Fruit fly (Drosophila melanogaster) whole organism, embryonic: ENCODE measurements around the gene CG12420.

Source experiments
- Asciz ChIP-seq: fragments of 200-800 bp; sonication (Bioruptor generic); optimal IDR thresholded peaks from 2 replicates; lab custom pipeline; 2017; ENCODE audit warnings: missing biosample characterization, mild to moderate bottlenecking, missing genetic modification characterization, missing genetic modification reagents
- B-H2 ChIP-seq: fragments of 200-800 bp; sonication (Bioruptor generic); optimal IDR thresholded peaks from 2 replicates; lab custom pipeline; 2018; ENCODE audit warnings: missing biosample characterization, mild to moderate bottlenecking, missing genetic modification characterization
- CG10543 ChIP-seq: fragments of 200-800 bp; sonication (Bioruptor generic); optimal IDR thresholded peaks from 3 replicates; lab custom pipeline; 2017; ENCODE audit warnings: missing biosample characterization, mild to moderate bottlenecking, missing genetic modification characterization, moderate library complexity
- CG12155 ChIP-seq: fragments of 200-800 bp; sonication (Bioruptor generic); optimal IDR thresholded peaks from 3 replicates; lab custom pipeline; 2016; ENCODE audit warnings: missing biosample characterization, missing genetic modification characterization
- CG13296 ChIP-seq: fragments of 200-800 bp; sonication (Bioruptor generic); optimal IDR thresholded peaks from 3 replicates; lab custom pipeline; 2018; ENCODE audit warnings: missing biosample characterization, mild to moderate bottlenecking, missing genetic modification characterization
- CG13894 ChIP-seq: fragments of 200-800 bp; sonication (Bioruptor generic); optimal IDR thresholded peaks from 3 replicates; lab custom pipeline; 2018; ENCODE audit warnings: missing biosample characterization, mild to moderate bottlenecking, missing genetic modification characterization, moderate library complexity
- CG14441 ChIP-seq: fragments of 200-800 bp; sonication (Bioruptor generic); IDR thresholded peaks from 2 replicates; pipeline ENCODE4 v1.3.6; 2022; ENCODE audit warnings: missing biosample characterization, missing genetic modification characterization
- CG15269 ChIP-seq: fragments of 200-800 bp; sonication (Bioruptor generic); optimal IDR thresholded peaks from 2 replicates; lab custom pipeline; 2018; ENCODE audit warnings: missing biosample characterization, mild to moderate bottlenecking, missing genetic modification characterization, moderate library complexity
- CG17328 ChIP-seq: fragments of 200-800 bp; sonication (Bioruptor generic); IDR thresholded peaks from 2 replicates; pipeline ENCODE4 v1.3.6; 2022; ENCODE audit warnings: missing biosample characterization, missing genetic modification characterization
- CG17612 ChIP-seq: fragments of 200-800 bp; sonication (Bioruptor generic); IDR thresholded peaks from 2 replicates; pipeline ENCODE4 v1.3.6; 2022; ENCODE audit warnings: missing biosample characterization, missing genetic modification characterization
- CG2116 ChIP-seq: fragments of 200-800 bp; sonication (Bioruptor generic); optimal IDR thresholded peaks from 3 replicates; lab custom pipeline; 2018; ENCODE audit warnings: missing biosample characterization, mild to moderate bottlenecking, missing genetic modification characterization
- CG3163 ChIP-seq: fragments of 200-800 bp; sonication (Bioruptor generic); optimal IDR thresholded peaks from 3 replicates; lab custom pipeline; 2016; ENCODE audit warnings: missing biosample characterization, missing genetic modification characterization
- CG3281 ChIP-seq: fragments of 200-800 bp; sonication (Bioruptor generic); optimal IDR thresholded peaks from 3 replicates; lab custom pipeline; 2017; ENCODE audit warnings: missing biosample characterization, mild to moderate bottlenecking, missing genetic modification characterization
- CG3847 ChIP-seq: fragments of 200-800 bp; sonication (Bioruptor generic); IDR thresholded peaks from 2 replicates; pipeline ENCODE4 v1.3.6; 2022; ENCODE audit warnings: missing biosample characterization, missing genetic modification characterization
- CG4424 ChIP-seq: fragments of 200-800 bp; sonication (Bioruptor generic); optimal IDR thresholded peaks from 3 replicates; lab custom pipeline; 2016; ENCODE audit warnings: missing biosample characterization, missing genetic modification characterization
- CG5180 ChIP-seq: fragments of 200-800 bp; sonication (Bioruptor generic); optimal IDR thresholded peaks from 3 replicates; lab custom pipeline; 2017; ENCODE audit warnings: missing biosample characterization, missing genetic modification characterization, mild to moderate bottlenecking, moderate library complexity, missing genetic modification reagents
- CG6175 ChIP-seq: fragments of 200-800 bp; sonication (Bioruptor generic); IDR thresholded peaks from 3 replicates; pipeline ENCODE4 v1.3.6; 2022; ENCODE audit warnings: missing biosample characterization, missing genetic modification characterization
- CG7745 ChIP-seq: fragments of 200-800 bp; sonication (Bioruptor generic); optimal IDR thresholded peaks from 2 replicates; lab custom pipeline; 2018; ENCODE audit warnings: missing biosample characterization, mild to moderate bottlenecking, missing genetic modification characterization, moderate library complexity
- CG7963 ChIP-seq: fragments of 200-800 bp; sonication (Bioruptor generic); IDR thresholded peaks from 3 replicates; pipeline ENCODE4 v1.3.6; 2022; ENCODE audit warnings: missing biosample characterization, missing genetic modification characterization; ENCODE audit not compliant: partially characterized antibody
- CG8359 ChIP-seq: fragments of 200-800 bp; sonication (Bioruptor generic); optimal IDR thresholded peaks from 2 replicates; lab custom pipeline; 2017; ENCODE audit warnings: missing biosample characterization, mild to moderate bottlenecking, missing genetic modification characterization, borderline replicate concordance
- Dbx ChIP-seq: fragments of 200-800 bp; sonication (Bioruptor generic); IDR thresholded peaks from 3 replicates; pipeline ENCODE4 v1.3.6; 2022; ENCODE audit warnings: missing biosample characterization, missing genetic modification characterization
- Gug ChIP-seq: fragments of 200-800 bp; sonication (Bioruptor generic); IDR thresholded peaks from 4 replicates; pipeline ENCODE4 v1.3.6; 2022; ENCODE audit warnings: missing biosample characterization, missing genetic modification characterization
- Hand ChIP-seq: fragments of 200-800 bp; sonication (Bioruptor generic); optimal IDR thresholded peaks from 2 replicates; lab custom pipeline; 2017; ENCODE audit warnings: mild to moderate bottlenecking, missing biosample characterization, missing genetic modification reagents, missing genetic modification characterization
- Hr3 ChIP-seq: fragments of 200-800 bp; sonication (Bioruptor generic); optimal IDR thresholded peaks from 3 replicates; lab custom pipeline; 2016; ENCODE audit warnings: missing biosample characterization, missing genetic modification characterization
- Max ChIP-seq: fragments of 200-800 bp; sonication (Bioruptor generic); optimal IDR thresholded peaks from 2 replicates; lab custom pipeline; 2016; ENCODE audit warnings: missing biosample characterization, mild to moderate bottlenecking, missing genetic modification characterization
- PHDP ChIP-seq: fragments of 200-800 bp; sonication (Bioruptor generic); optimal IDR thresholded peaks from 3 replicates; lab custom pipeline; 2018; ENCODE audit warnings: missing biosample characterization, mild to moderate bottlenecking, missing genetic modification characterization, moderate library complexity
- Rfx ChIP-seq: fragments of 200-800 bp; sonication (Bioruptor generic); IDR thresholded peaks from 2 replicates; pipeline ENCODE4 v1.3.6; 2022; ENCODE audit warnings: missing biosample characterization, missing genetic modification characterization
- Side ChIP-seq: fragments of 200-800 bp; sonication (Bioruptor generic); optimal IDR thresholded peaks from 2 replicates; lab custom pipeline; 2016; ENCODE audit warnings: missing biosample characterization, missing genetic modification characterization
- Sox102F ChIP-seq: fragments of 200-800 bp; sonication (Bioruptor generic); optimal IDR thresholded peaks from 2 replicates; lab custom pipeline; 2018; ENCODE audit warnings: missing biosample characterization, mild to moderate bottlenecking, missing genetic modification characterization, moderate library complexity
- Sry-β ChIP-seq: fragments of 200-800 bp; sonication (Bioruptor generic); optimal IDR thresholded peaks from 2 replicates; lab custom pipeline; 2018; ENCODE audit warnings: missing biosample characterization, mild to moderate bottlenecking, missing genetic modification characterization, moderate library complexity
- Ssrp ChIP-seq: fragments of 200-800 bp; sonication (Bioruptor generic); optimal IDR thresholded peaks from 2 replicates; lab custom pipeline; 2018; ENCODE audit warnings: missing biosample characterization, mild to moderate bottlenecking, missing genetic modification characterization, moderate library complexity
- Taf1 ChIP-seq: fragments of 200-800 bp; sonication (Bioruptor generic); IDR thresholded peaks from 2 replicates; pipeline ENCODE4 v1.3.6; 2022; ENCODE audit warnings: missing biosample characterization, missing genetic modification characterization
- Tbp ChIP-seq: fragments of >200 bp; optimal IDR thresholded peaks from 2 replicates; lab custom pipeline; 2018; ENCODE audit warnings: missing biosample characterization, missing genetic modification characterization
- ac ChIP-seq: fragments of 200-800 bp; sonication (Bioruptor generic); optimal IDR thresholded peaks from 3 replicates; lab custom pipeline; 2017; ENCODE audit warnings: missing biosample characterization, mild to moderate bottlenecking, missing genetic modification characterization
- bowl ChIP-seq: fragments of 200-800 bp; sonication (Bioruptor generic); IDR thresholded peaks from 2 replicates; pipeline ENCODE4 v1.3.6; 2022; ENCODE audit warnings: missing biosample characterization, missing genetic modification characterization
- cad ChIP-seq: fragments of >200 bp; optimal IDR thresholded peaks from 2 replicates; lab custom pipeline; 2017; ENCODE audit warnings: missing biosample characterization, missing genetic modification characterization
- chif ChIP-seq, 2 experiments: fragments of 200-800 bp; sonication (Bioruptor generic); optimal IDR thresholded peaks; 3 replicates each; lab custom pipeline; 2016; ENCODE audit warnings: missing biosample characterization in 2 of 2, missing genetic modification characterization in 2 of 2
- chm ChIP-seq: fragments of 200-800 bp; sonication (Bioruptor generic); IDR thresholded peaks from 2 replicates; pipeline ENCODE4 v1.3.6; 2022; ENCODE audit warnings: missing biosample characterization, missing genetic modification characterization
- dysf ChIP-seq: fragments of 200-800 bp; sonication (Bioruptor generic); IDR thresholded peaks from 3 replicates; pipeline ENCODE4 v1.3.6; 2022; ENCODE audit warnings: missing biosample characterization, missing genetic modification characterization
- fd64A ChIP-seq: fragments of 200-800 bp; sonication (Bioruptor generic); optimal IDR thresholded peaks from 3 replicates; lab custom pipeline; 2018; ENCODE audit warnings: missing biosample characterization, mild to moderate bottlenecking, missing genetic modification characterization
- fd96Cb ChIP-seq: fragments of 200-800 bp; sonication (Bioruptor generic); optimal IDR thresholded peaks from 2 replicates; lab custom pipeline; 2018; ENCODE audit warnings: missing biosample characterization, mild to moderate bottlenecking, missing genetic modification characterization, moderate library complexity
- ind ChIP-seq: fragments of 200-800 bp; sonication (Bioruptor generic); optimal IDR thresholded peaks from 3 replicates; lab custom pipeline; 2016; ENCODE audit warnings: missing biosample characterization, missing genetic modification characterization
- kah ChIP-seq: fragments of 200-800 bp; sonication (Bioruptor generic); optimal IDR thresholded peaks from 2 replicates; lab custom pipeline; 2018; ENCODE audit warnings: missing biosample characterization, mild to moderate bottlenecking, missing genetic modification characterization
- kay ChIP-seq: fragments of 200-800 bp; sonication (Bioruptor generic); optimal IDR thresholded peaks from 2 replicates; lab custom pipeline; 2016; ENCODE audit warnings: missing biosample characterization, missing genetic modification characterization
- nerfin-1 ChIP-seq: fragments of 200-800 bp; sonication (Bioruptor generic); optimal IDR thresholded peaks from 3 replicates; lab custom pipeline; 2019; ENCODE audit warnings: missing biosample characterization, mild to moderate bottlenecking, missing genetic modification characterization, moderate library complexity
- org-1 ChIP-seq: fragments of 200-800 bp; sonication (Bioruptor generic); optimal IDR thresholded peaks from 2 replicates; lab custom pipeline; 2017; ENCODE audit warnings: missing biosample characterization, missing genetic modification characterization
- otp ChIP-seq: fragments of 200-800 bp; sonication (Bioruptor generic); IDR thresholded peaks from 3 replicates; pipeline ENCODE4, ENCODE4 v1.3.6; 2022; ENCODE audit warnings: missing biosample characterization, missing genetic modification characterization
- sd ChIP-seq: fragments of 200-800 bp; sonication (Bioruptor generic); optimal IDR thresholded peaks from 3 replicates; lab custom pipeline; 2018; ENCODE audit warnings: missing biosample characterization, mild to moderate bottlenecking, missing genetic modification characterization, moderate library complexity
- sens ChIP-seq: fragments of 200-800 bp; sonication (Bioruptor generic); peaks from one replicate; lab custom pipeline; 2016; ENCODE audit warnings: missing biosample characterization, missing genetic modification characterization
- so ChIP-seq: fragments of 200-800 bp; sonication (Bioruptor generic); IDR thresholded peaks from 3 replicates; pipeline ENCODE4 v1.3.6; 2022; ENCODE audit warnings: missing biosample characterization, missing genetic modification characterization
- toy ChIP-seq: fragments of 200-800 bp; sonication (Bioruptor generic); IDR thresholded peaks from 2 replicates; pipeline ENCODE4 v1.3.6; 2022; ENCODE audit warnings: missing biosample characterization, missing genetic modification characterization
- ttk ChIP-seq: fragments of 200-800 bp; sonication (Bioruptor generic); IDR thresholded peaks from 2 replicates; pipeline ENCODE4 v2.1.2; 2022; ENCODE audit warnings: missing biosample characterization, missing genetic modification characterization

CG12420 gene

DNA sequence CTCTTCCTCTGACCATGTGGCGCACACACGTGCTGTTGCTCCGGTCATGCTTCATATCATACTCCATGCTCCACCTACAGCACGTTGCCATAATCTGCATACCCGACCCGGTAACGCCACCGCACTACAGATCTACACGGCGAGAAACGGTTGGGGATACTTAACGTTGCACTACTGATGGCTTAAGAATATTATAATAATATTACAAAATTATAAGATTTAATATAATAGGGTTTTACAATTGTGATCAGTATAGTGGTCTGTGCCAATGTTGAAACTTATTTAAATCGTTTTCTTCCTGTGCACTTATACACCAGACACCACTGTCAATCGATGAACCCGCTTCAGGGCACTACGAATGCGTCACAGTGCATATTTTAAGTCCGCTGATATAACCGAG is 9.1 kb upstream of the CG12420 start (continued):
- TF ChIP-seq CG13894 (no peak), bowl (GFP tag; lab: Robert Waterston, UW) (no peak), CG5180 (GFP tag; lab: Kevin White, UChicago) (peak; percentile 23), sd (tag; lab: Kevin White, UChicago) (peak; percentile 12), cad (GFP tag; lab: Kevin White, UChicago) (no peak), Sry-β (GFP tag; lab: Kevin White, UChicago) (no peak), Sox102F (GFP tag; lab: Kevin White, UChicago) (peak; percentile 88), Hand (GFP tag; lab: Kevin White, UChicago) (no peak), CG8359 (GFP tag; lab: Kevin White, UChicago) (peak; percentile 46), toy (GFP tag; lab: Robert Waterston, UW) (no peak), fd96Cb (tag; lab: Kevin White, UChicago) (peak; percentile 80), CG17612 (GFP tag; lab: Robert Waterston, UW) (no peak), CG7963 (no peak), Asciz (peak; percentile 66), CG2116 (no peak), kay (GFP tag; lab: Kevin White, UChicago) (peak; percentile 26), ac (no peak), ttk (GFP tag; lab: Robert Waterston, UW) (peak; percentile 85), CG3847 (GFP tag; lab: Robert Waterston, UW) (peak; percentile 55; the same call in 1 of the 2 replicates), nerfin-1 (tag; lab: Kevin White, UChicago) (no peak), sens (peak; percentile 80), CG3281 (no peak), PHDP (tag; lab: Kevin White, UChicago) (no peak), chm (GFP tag; lab: Robert Waterston, UW) (no peak), CG3163 (GFP tag; lab: Kevin White, UChicago) (no peak), CG10543 (GFP tag; lab: Kevin White, UChicago) (no peak), CG4424 (GFP tag; lab: Kevin White, UChicago) (peak; percentile 52), CG7745 (tag; lab: Kevin White, UChicago) (no peak), chif (GFP tag; optimal IDR thresholded peaks at IDR 0.05; lab: Kevin White, UChicago) (no peak), CG17328 (GFP tag; lab: Robert Waterston, UW) (peak; percentile 77), CG6175 (GFP tag; lab: Robert Waterston, UW) (no peak), kah (GFP tag; lab: Kevin White, UChicago) (peak; percentile 66), dysf (GFP tag; lab: Robert Waterston, UW) (peak; percentile 81), so (GFP tag; lab: Robert Waterston, UW) (peak; percentile 67; the same call in 1 of the 3 replicates), fd64A (GFP tag; lab: Kevin White, UChicago) (peak; percentile 16), CG15269 (tag; lab: Kevin White, UChicago) (peak; percentile 75), ind (GFP tag; lab: Kevin White, UChicago) (peak; percentile 65), B-H2 (GFP tag; lab: Kevin White, UChicago) (no peak), CG12155 (peak; percentile 10), Dbx (no peak), Ssrp (tag; lab: Kevin White, UChicago) (peak; percentile 80), otp (GFP tag; lab: Robert Waterston, UW) (no peak), Max (peak; percentile 11), CG14441 (peak; percentile 86), Tbp (no peak), Side (GFP tag; lab: Kevin White, UChicago) (no peak), org-1 (GFP tag; lab: Kevin White, UChicago) (peak; percentile 50), Rfx (GFP tag; lab: Robert Waterston, UW) (peak; percentile 71), Taf1 (GFP tag; lab: Robert Waterston, UW) (0 out of 2 replicates have a peak, but pooled peaks have one; percentile 23), Hr3 (GFP tag; lab: Kevin White, UChicago) (peak; percentile 43), Gug (GFP tag; lab: Robert Waterston, UW) (peak; percentile 62), CG13296 (GFP tag; lab: Kevin White, UChicago) (peak; percentile 38)
